Fruit fly (Drosophila melanogaster) whole organism, adult: ENCODE data around the gene RasGAP1.

ENCODE experiments used
- CG12768 ChIP-seq: fragments of 200-800 bp; sonication (Bioruptor generic); optimal IDR thresholded peaks from 2 replicates; lab custom pipeline; 2017; ENCODE audit warnings: missing biosample characterization, missing genetic modification characterization, mild to moderate bottlenecking, moderate library complexity, missing genetic modification reagents
- CG14711 ChIP-seq: fragments of 200-800 bp; sonication (Bioruptor generic); optimal IDR thresholded peaks from 2 replicates; lab custom pipeline; 2018; ENCODE audit warnings: missing biosample characterization, mild to moderate bottlenecking, missing genetic modification characterization, moderate library complexity
- CG33017 ChIP-seq: fragments of 200-800 bp; sonication (Bioruptor generic); optimal IDR thresholded peaks from 2 replicates; lab custom pipeline; 2018; ENCODE audit warnings: missing biosample characterization, mild to moderate bottlenecking, missing genetic modification characterization, moderate library complexity
- CG5204 ChIP-seq: fragments of 200-800 bp; sonication (Bioruptor generic); optimal IDR thresholded peaks from 2 replicates; lab custom pipeline; 2016; ENCODE audit warnings: missing biosample characterization, missing genetic modification characterization
- CG7045 ChIP-seq: fragments of 200-800 bp; sonication (Bioruptor generic); optimal IDR thresholded peaks from 2 replicates; lab custom pipeline; 2017; ENCODE audit warnings: missing biosample characterization, mild to moderate bottlenecking, missing genetic modification characterization
- Crg-1 ChIP-seq: fragments of 200-800 bp; sonication (Bioruptor generic); optimal IDR thresholded peaks from 2 replicates; lab custom pipeline; 2016; ENCODE audit warnings: missing biosample characterization, missing genetic modification characterization
- Mnt ChIP-seq: fragments of 200-800 bp; sonication (Bioruptor generic); optimal IDR thresholded peaks from 2 replicates; lab custom pipeline; 2016; ENCODE audit warnings: missing biosample characterization, mild to moderate bottlenecking, missing genetic modification characterization
- cnc ChIP-seq, 2 experiments: fragments of >200 bp; optimal IDR thresholded peaks; 2 replicates each; lab custom pipeline; 2017
- kay ChIP-seq: fragments of 200-800 bp; sonication (Bioruptor generic); peaks from one replicate; lab custom pipeline; 2016; ENCODE audit warnings: missing biosample characterization, missing genetic modification characterization, borderline replicate concordance
- tj ChIP-seq: fragments of 200-800 bp; sonication (Bioruptor generic); optimal IDR thresholded peaks from 3 replicates; lab custom pipeline; 2017; ENCODE audit warnings: missing biosample characterization, mild to moderate bottlenecking, missing genetic modification characterization, moderate library complexity

DNA sequence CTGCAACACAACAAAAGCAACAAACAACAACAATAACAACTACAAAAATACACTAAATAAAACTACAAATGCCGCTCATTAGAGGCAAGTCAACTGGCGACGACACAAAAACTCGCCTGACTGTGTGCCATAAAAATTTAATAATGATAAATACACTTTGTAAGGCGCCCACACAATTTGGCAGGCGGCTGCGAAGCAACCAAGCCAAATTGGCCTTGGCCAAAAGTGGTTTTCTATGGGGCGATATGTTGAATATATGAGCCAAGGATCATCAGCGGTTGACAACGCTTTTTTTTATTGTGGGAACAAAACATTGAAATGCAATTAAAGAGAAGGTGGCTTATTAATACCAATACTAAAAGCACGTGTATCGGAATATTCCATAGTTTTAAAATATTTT, 5.0 kb downstream of the RasGAP1 start:
- no peak for TF ChIP-seq CG33017
- no peak for TF ChIP-seq CG5204 (GFP tag; lab: Kevin White, UChicago)
- TF ChIP-seq CG12768 (GFP tag; lab: Kevin White, UChicago), result no peak
- no peak for TF ChIP-seq CG7045
- no peak for TF ChIP-seq kay (GFP tag; lab: Kevin White, UChicago)
- no peak for TF ChIP-seq Mnt (GFP tag; lab: Kevin White, UChicago)
- no peak for TF ChIP-seq cnc (optimal IDR thresholded peaks at IDR 0.05; lab: Kevin White, UChicago)
- no peak for TF ChIP-seq CG14711 (tag; lab: Kevin White, UChicago)
- no peak for TF ChIP-seq Crg-1 (GFP tag; lab: Kevin White, UChicago)
- TF ChIP-seq tj (GFP tag; lab: Kevin White, UChicago), result no peak
